Fruit fly (Drosophila melanogaster) whole organism, embryonic: ENCODE data around the gene Gga.

Experiments used
- Adf1 ChIP-seq: fragments of 200-800 bp; sonication (Bioruptor generic); IDR thresholded peaks from 2 replicates; pipeline ENCODE4 v1.3.6; 2022; ENCODE audit warnings: missing biosample characterization, missing genetic modification characterization
- BtbVII ChIP-seq: fragments of 200-800 bp; sonication (Bioruptor generic); optimal IDR thresholded peaks from 3 replicates; lab custom pipeline; 2017; ENCODE audit warnings: missing biosample characterization, mild to moderate bottlenecking, missing genetic modification characterization
- CG10543 ChIP-seq: fragments of 200-800 bp; sonication (Bioruptor generic); optimal IDR thresholded peaks from 3 replicates; lab custom pipeline; 2017; ENCODE audit warnings: missing biosample characterization, mild to moderate bottlenecking, missing genetic modification characterization, moderate library complexity
- CG10565 ChIP-seq: fragments of 200-800 bp; sonication (Bioruptor generic); optimal IDR thresholded peaks from 3 replicates; lab custom pipeline; 2016; ENCODE audit warnings: missing biosample characterization, mild to moderate bottlenecking, missing genetic modification characterization
- CG11456 ChIP-seq: fragments of 200-800 bp; sonication (Bioruptor generic); IDR thresholded peaks from 3 replicates; pipeline ENCODE4 v1.3.6; 2022; ENCODE audit warnings: missing biosample characterization, missing genetic modification characterization
- CG12236 ChIP-seq: fragments of 200-800 bp; sonication (Bioruptor generic); optimal IDR thresholded peaks from 2 replicates; lab custom pipeline; 2016; ENCODE audit warnings: missing biosample characterization, missing genetic modification characterization
- CG1529 ChIP-seq: fragments of 200-800 bp; sonication (Bioruptor generic); optimal IDR thresholded peaks from 3 replicates; lab custom pipeline; 2018; ENCODE audit warnings: missing biosample characterization, missing genetic modification characterization
- CG1603 ChIP-seq: fragments of 200-800 bp; sonication (Bioruptor generic); optimal IDR thresholded peaks from 2 replicates; lab custom pipeline; 2019; ENCODE audit warnings: missing biosample characterization, mild to moderate bottlenecking, missing genetic modification characterization, moderate library complexity
- CG18476 ChIP-seq: fragments of 200-800 bp; sonication (Bioruptor generic); optimal IDR thresholded peaks from 2 replicates; lab custom pipeline; 2016; ENCODE audit warnings: missing biosample characterization, mild to moderate bottlenecking, missing genetic modification characterization
- CG30020 ChIP-seq: fragments of 200-800 bp; optimal IDR thresholded peaks from 2 replicates; lab custom pipeline; 2019; ENCODE audit warnings: missing biosample characterization, mild to moderate bottlenecking, missing genetic modification characterization, moderate library complexity
- CG3281 ChIP-seq: fragments of 200-800 bp; sonication (Bioruptor generic); optimal IDR thresholded peaks from 3 replicates; lab custom pipeline; 2017; ENCODE audit warnings: missing biosample characterization, mild to moderate bottlenecking, missing genetic modification characterization
- CG3847 ChIP-seq: fragments of 200-800 bp; sonication (Bioruptor generic); IDR thresholded peaks from 2 replicates; pipeline ENCODE4 v1.3.6; 2022; ENCODE audit warnings: missing biosample characterization, missing genetic modification characterization
- CG4617 ChIP-seq: fragments of 200-800 bp; sonication (Bioruptor generic); optimal IDR thresholded peaks from 3 replicates; lab custom pipeline; 2016; ENCODE audit warnings: missing biosample characterization, missing genetic modification characterization, borderline replicate concordance
- CG8478 ChIP-seq: fragments of >200 bp; optimal IDR thresholded peaks from 2 replicates; lab custom pipeline; 2018
- CG8944 ChIP-seq: fragments of 200-800 bp; sonication (Bioruptor generic); optimal IDR thresholded peaks from 3 replicates; lab custom pipeline; 2016; ENCODE audit warnings: missing biosample characterization, missing genetic modification characterization
- Dek ChIP-seq: fragments of 200-800 bp; sonication (Bioruptor generic); optimal IDR thresholded peaks from 3 replicates; lab custom pipeline; 2019; ENCODE audit warnings: missing biosample characterization, mild to moderate bottlenecking, missing genetic modification characterization, moderate library complexity
- Dip2 ChIP-seq: fragments of 200-800 bp; sonication (Bioruptor generic); IDR thresholded peaks from 2 replicates; pipeline ENCODE4 v1.3.6; 2022; ENCODE audit warnings: missing biosample characterization, missing genetic modification characterization
- Dip3 ChIP-seq: fragments of 200-800 bp; sonication (Bioruptor generic); optimal IDR thresholded peaks from 3 replicates; lab custom pipeline; 2016; ENCODE audit warnings: missing biosample characterization, missing genetic modification characterization
- Ets97D ChIP-seq: fragments of 200-800 bp; sonication (Bioruptor generic); optimal IDR thresholded peaks from 3 replicates; lab custom pipeline; 2016; ENCODE audit warnings: missing biosample characterization, missing genetic modification characterization
- Fer2 ChIP-seq: fragments of 200-800 bp; sonication (Bioruptor generic); optimal IDR thresholded peaks from 2 replicates; lab custom pipeline; 2018; ENCODE audit warnings: missing biosample characterization, mild to moderate bottlenecking, missing genetic modification characterization, moderate library complexity
- H15 ChIP-seq: fragments of 200-800 bp; sonication (Bioruptor generic); IDR thresholded peaks from 3 replicates; pipeline ENCODE4 v1.3.6; 2022; ENCODE audit warnings: missing biosample characterization, missing genetic modification characterization
- HmgZ ChIP-seq: fragments of 200-800 bp; sonication (Bioruptor generic); optimal IDR thresholded peaks from 2 replicates; lab custom pipeline; 2018; ENCODE audit warnings: missing biosample characterization, mild to moderate bottlenecking, missing genetic modification characterization
- Hr51 ChIP-seq, 2 experiments: fragments of 200-800 bp; sonication (Bioruptor generic); optimal IDR thresholded peaks; 2 replicates in 1 of 2; 3 replicates in 1 of 2; lab custom pipeline; 2016 to 2018; ENCODE audit warnings: missing biosample characterization in 2 of 2, missing genetic modification characterization in 2 of 2, mild to moderate bottlenecking in 1 of 2, moderate library complexity in 1 of 2
- MESR4 ChIP-seq: fragments of 200-800 bp; sonication (Bioruptor generic); optimal IDR thresholded peaks from 2 replicates; lab custom pipeline; 2018; ENCODE audit warnings: missing biosample characterization, mild to moderate bottlenecking, missing genetic modification characterization, moderate library complexity
- Oli ChIP-seq: fragments of 200-800 bp; sonication (Bioruptor generic); optimal IDR thresholded peaks from 2 replicates; lab custom pipeline; 2018; ENCODE audit warnings: missing biosample characterization, mild to moderate bottlenecking, missing genetic modification characterization, moderate library complexity
- PHDP ChIP-seq: fragments of 200-800 bp; sonication (Bioruptor generic); optimal IDR thresholded peaks from 3 replicates; lab custom pipeline; 2018; ENCODE audit warnings: missing biosample characterization, mild to moderate bottlenecking, missing genetic modification characterization, moderate library complexity
- abd-A ChIP-seq: fragments of 200-800 bp; sonication (Bioruptor generic); optimal IDR thresholded peaks from 3 replicates; lab custom pipeline; 2019; ENCODE audit warnings: missing biosample characterization, mild to moderate bottlenecking, missing genetic modification characterization, moderate library complexity
- amos ChIP-seq: fragments of 200-800 bp; sonication (Bioruptor generic); IDR thresholded peaks from 2 replicates; pipeline ENCODE4 v1.3.6; 2022; ENCODE audit warnings: missing biosample characterization, missing genetic modification characterization; ENCODE audit not compliant: partially characterized antibody
- bcd ChIP-seq: fragments of 200-800 bp; sonication (Bioruptor generic); optimal IDR thresholded peaks from 2 replicates; lab custom pipeline; 2017; ENCODE audit warnings: missing biosample characterization, mild to moderate bottlenecking, missing genetic modification characterization
- croc ChIP-seq: fragments of 200-800 bp; sonication (Bioruptor generic); conservative IDR thresholded peaks from 3 replicates; pipeline ENCODE4 v1.3.6; 2022; ENCODE audit warnings: missing biosample characterization, missing genetic modification characterization
- dan ChIP-seq: fragments of 200-800 bp; sonication (Bioruptor generic); IDR thresholded peaks from 2 replicates; pipeline ENCODE4 v1.3.6; 2022; ENCODE audit warnings: missing biosample characterization, missing genetic modification characterization
- dati ChIP-seq: fragments of 200-800 bp; sonication (Bioruptor generic); IDR thresholded peaks from 2 replicates; pipeline ENCODE4 v1.3.6; 2022; ENCODE audit warnings: missing biosample characterization, missing genetic modification characterization
- dimm ChIP-seq: fragments of 200-800 bp; sonication (Bioruptor generic); IDR thresholded peaks from 2 replicates; pipeline ENCODE4 v1.3.6; 2022; ENCODE audit warnings: missing biosample characterization, missing genetic modification characterization
- fru ChIP-seq: fragments of >200 bp; optimal IDR thresholded peaks from 2 replicates; lab custom pipeline; 2017
- h ChIP-seq: fragments of >200 bp; optimal IDR thresholded peaks from 2 replicates; lab custom pipeline; 2017
- hb ChIP-seq: fragments of 200-800 bp; sonication (Bioruptor generic); IDR thresholded peaks from 3 replicates; pipeline ENCODE4 v1.3.6; 2022; ENCODE audit warnings: missing biosample characterization, missing genetic modification characterization; ENCODE audit not compliant: partially characterized antibody
- lab ChIP-seq: fragments of 200-800 bp; sonication (Bioruptor generic); optimal IDR thresholded peaks from 3 replicates; lab custom pipeline; 2017; ENCODE audit warnings: missing biosample characterization, missing genetic modification characterization, mild to moderate bottlenecking, moderate library complexity, missing genetic modification reagents
- lbe ChIP-seq: fragments of 200-800 bp; sonication (Bioruptor generic); optimal IDR thresholded peaks from 2 replicates; lab custom pipeline; 2016; ENCODE audit warnings: missing biosample characterization, mild to moderate bottlenecking, missing genetic modification characterization
- luna ChIP-seq: fragments of 200-800 bp; sonication (Bioruptor generic); optimal IDR thresholded peaks from 2 replicates; lab custom pipeline; 2016; ENCODE audit warnings: missing biosample characterization, missing genetic modification characterization
- mirr ChIP-seq: fragments of 200-800 bp; sonication (Bioruptor generic); optimal IDR thresholded peaks from 3 replicates; lab custom pipeline; 2018; ENCODE audit warnings: missing biosample characterization, mild to moderate bottlenecking, missing genetic modification characterization
- pan ChIP-seq, 4 experiments: fragments of >200 bp in 3 of 4; fragments of 200-800 bp in 1 of 4; sonication (Bioruptor generic) in 1 of 4; optimal IDR thresholded peaks in 3 of 4; IDR thresholded peaks in 1 of 4; 2 replicates each; pipeline versions ENCODE4 v1.3.6 to Lab custom; 2017 to 2022; ENCODE audit warnings: missing biosample characterization in 2 of 4, missing genetic modification characterization in 2 of 4, mixed read lengths in 1 of 4
- pita ChIP-seq: fragments of 200-800 bp; sonication (Bioruptor generic); optimal IDR thresholded peaks from 2 replicates; lab custom pipeline; 2017; ENCODE audit warnings: missing biosample characterization, mild to moderate bottlenecking, missing genetic modification characterization
- pum ChIP-seq: fragments of 200-800 bp; sonication (Bioruptor generic); optimal IDR thresholded peaks from 2 replicates; lab custom pipeline; 2016; ENCODE audit warnings: missing biosample characterization, missing genetic modification characterization
- ranshi ChIP-seq: fragments of 200-800 bp; sonication (Bioruptor generic); IDR thresholded peaks from 2 replicates; pipeline ENCODE4 v1.3.6; 2022; ENCODE audit warnings: missing biosample characterization, missing genetic modification characterization
- repo ChIP-seq: fragments of 200-800 bp; sonication (Bioruptor generic); optimal IDR thresholded peaks from 2 replicates; lab custom pipeline; 2016; ENCODE audit warnings: missing biosample characterization, missing genetic modification characterization
- run ChIP-seq: fragments of 200-800 bp; sonication (Bioruptor generic); optimal IDR thresholded peaks from 3 replicates; lab custom pipeline; 2018; ENCODE audit warnings: missing biosample characterization, mild to moderate bottlenecking, missing genetic modification characterization
- sd ChIP-seq: fragments of 200-800 bp; sonication (Bioruptor generic); optimal IDR thresholded peaks from 3 replicates; lab custom pipeline; 2018; ENCODE audit warnings: missing biosample characterization, mild to moderate bottlenecking, missing genetic modification characterization, moderate library complexity
- shn ChIP-seq: fragments of 200-800 bp; sonication (Bioruptor generic); optimal IDR thresholded peaks from 3 replicates; lab custom pipeline; 2016; ENCODE audit warnings: missing biosample characterization, missing genetic modification characterization
- sim ChIP-seq: fragments of 200-800 bp; sonication (Bioruptor generic); IDR thresholded peaks from 2 replicates; pipeline ENCODE4 v1.3.6; 2022; ENCODE audit warnings: missing biosample characterization, missing genetic modification characterization
- sima ChIP-seq: fragments of 200-800 bp; sonication (Bioruptor generic); optimal IDR thresholded peaks from 2 replicates; lab custom pipeline; 2016; ENCODE audit warnings: missing biosample characterization, missing genetic modification characterization
- slbo ChIP-seq: fragments of 200-800 bp; sonication (Bioruptor generic); IDR thresholded peaks from 2 replicates; pipeline ENCODE4 v1.3.6; 2022; ENCODE audit warnings: missing biosample characterization, missing genetic modification characterization
- so ChIP-seq: fragments of 200-800 bp; sonication (Bioruptor generic); IDR thresholded peaks from 3 replicates; pipeline ENCODE4 v1.3.6; 2022; ENCODE audit warnings: missing biosample characterization, missing genetic modification characterization

The Gga gene

DNA sequence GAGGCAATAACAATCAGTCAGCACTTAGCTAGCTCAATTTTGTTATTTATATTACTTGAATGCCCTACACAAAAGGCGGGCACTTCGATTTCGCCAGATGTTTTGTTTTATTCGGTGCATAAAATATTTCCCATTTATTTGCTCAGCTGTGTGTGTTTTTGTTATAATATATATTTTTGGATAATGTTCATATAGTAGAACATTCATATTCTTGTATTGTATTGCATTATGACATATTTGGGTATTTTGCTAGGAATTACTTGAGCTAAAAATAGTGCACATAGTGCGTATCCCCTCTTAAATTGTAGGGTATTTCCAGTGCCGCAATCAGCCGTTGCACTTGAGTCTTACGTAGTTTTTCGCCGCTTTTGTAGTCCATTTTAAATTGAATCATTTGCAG is 10.9 kb upstream of the Gga start (continued):
- no peak for TF ChIP-seq sd (tag; lab: Kevin White, UChicago)
- TF ChIP-seq pita: no peak
- TF ChIP-seq pum: no peak
- peak; percentile 72 for TF ChIP-seq lab (GFP tag; lab: Kevin White, UChicago)
- TF ChIP-seq so (GFP tag; lab: Robert Waterston, UW): no peak
- no peak for TF ChIP-seq BtbVII (GFP tag; lab: Kevin White, UChicago)
- TF ChIP-seq CG1603 (tag; lab: Kevin White, UChicago): peak; percentile 40
- TF ChIP-seq repo (GFP tag; lab: Kevin White, UChicago): no peak
- TF ChIP-seq sima: no peak
- TF ChIP-seq dimm (GFP tag; lab: Robert Waterston, UW): no peak
- TF ChIP-seq hb (GFP tag; lab: Robert Waterston, UW): no peak
- TF ChIP-seq run (tag; lab: Kevin White, UChicago): no peak
- TF ChIP-seq abd-A (tag; lab: Kevin White, UChicago): no peak
- no peak for TF ChIP-seq sim (GFP tag; lab: Robert Waterston, UW)
- TF ChIP-seq H15 (GFP tag; lab: Robert Waterston, UW): 0 out of 3 replicates have a peak, but pooled peaks have one; percentile 43
- TF ChIP-seq Ets97D (GFP tag; lab: Kevin White, UChicago): no peak
- TF ChIP-seq Adf1: no peak
- peak; percentile 33; the same call in 1 of the 2 replicates for TF ChIP-seq slbo (GFP tag; lab: Robert Waterston, UW)
- TF ChIP-seq mirr (GFP tag; lab: Kevin White, UChicago): no peak
- peak; percentile 48 for TF ChIP-seq CG3847 (GFP tag; lab: Robert Waterston, UW)
- peak; percentile 22 for TF ChIP-seq Dip3 (GFP tag; lab: Kevin White, UChicago)
- TF ChIP-seq MESR4 (GFP tag; lab: Kevin White, UChicago): no peak
- peak; percentile 56 for TF ChIP-seq CG3281 (GFP tag; lab: Kevin White, UChicago)
- no peak for TF ChIP-seq CG10543 (GFP tag; lab: Kevin White, UChicago)
- no peak for TF ChIP-seq fru
- TF ChIP-seq CG4617 (GFP tag; lab: Kevin White, UChicago): no peak
- TF ChIP-seq bcd (GFP tag; lab: Kevin White, UChicago): peak; percentile 48
- no peak for TF ChIP-seq CG11456 (GFP tag; lab: Robert Waterston, UW)
- no peak for TF ChIP-seq dati
- no peak for TF ChIP-seq shn
- no peak for TF ChIP-seq amos (GFP tag; lab: Robert Waterston, UW)
- TF ChIP-seq CG30020 (tag; lab: Kevin White, UChicago): no peak
- TF ChIP-seq Oli: peak; percentile 63
- no peak for TF ChIP-seq h (lab: Kevin White, UChicago)
- peak; percentile 30 for TF ChIP-seq Fer2 (tag; lab: Kevin White, UChicago)
- TF ChIP-seq CG12236 (GFP tag; lab: Kevin White, UChicago): no peak
- peak; percentile 31 for TF ChIP-seq lbe (GFP tag; lab: Kevin White, UChicago)
- no peak for TF ChIP-seq CG8944
- TF ChIP-seq luna: no peak
- TF ChIP-seq Dip2: no peak
- TF ChIP-seq ranshi (GFP tag; lab: Robert Waterston, UW): no peak; the same call in 1 of the 2 replicates
- TF ChIP-seq Dek: peak; percentile 28
- peak; percentile 64 for TF ChIP-seq PHDP (tag; lab: Kevin White, UChicago)
- TF ChIP-seq HmgZ: peak; percentile 10
- TF ChIP-seq CG18476 (GFP tag; lab: Kevin White, UChicago): no peak
- TF ChIP-seq CG8478 (lab: Kevin White, UChicago): no peak
- no peak for TF ChIP-seq CG1529 (GFP tag; lab: Kevin White, UChicago)
- TF ChIP-seq dan (GFP tag; lab: Robert Waterston, UW): no peak
- peak in 1 of 2 experiments; percentile 74 for TF ChIP-seq Hr51 (GFP tag; optimal IDR thresholded peaks at IDR 0.05; lab: Kevin White, UChicago)
- TF ChIP-seq croc: no peak
- TF ChIP-seq pan (optimal IDR thresholded peaks at IDR 0.05; lab: Kevin White, UChicago): no peak
- TF ChIP-seq pan (GFP tag; optimal IDR thresholded peaks at IDR 0.05 in 1 of 2, IDR thresholded peaks at IDR 0.05 in 1 of 2): peak in 1 of 2 experiments; percentile 57
- no peak for TF ChIP-seq CG10565 (GFP tag; lab: Kevin White, UChicago)
